Fruit fly (Drosophila melanogaster) whole organism, embryonic: ENCODE data around the gene CG17264.
A peak's percentile ranks its signal among the peaks of the same experiment; 100 is the strongest.

Experiments used
- Abd-B ChIP-seq: fragments of 200-800 bp; sonication (Bioruptor generic); optimal IDR thresholded peaks from 2 replicates; lab custom pipeline; 2018; ENCODE audit warnings: missing biosample characterization, mild to moderate bottlenecking, missing genetic modification characterization, moderate library complexity
- Bteb2 ChIP-seq: fragments of 200-800 bp; sonication (Bioruptor generic); optimal IDR thresholded peaks from 2 replicates; lab custom pipeline; 2016; ENCODE audit warnings: missing biosample characterization, missing genetic modification characterization
- CG12071 ChIP-seq: fragments of 200-800 bp; sonication (Bioruptor generic); optimal IDR thresholded peaks from 3 replicates; lab custom pipeline; 2018; ENCODE audit warnings: missing biosample characterization, mild to moderate bottlenecking, missing genetic modification characterization
- CG12659 ChIP-seq: fragments of 200-800 bp; sonication (Bioruptor generic); optimal IDR thresholded peaks from 3 replicates; lab custom pipeline; 2017; ENCODE audit warnings: mild to moderate bottlenecking, missing biosample characterization, missing genetic modification reagents, missing genetic modification characterization
- CG12942 ChIP-seq: fragments of 200-800 bp; sonication (Bioruptor generic); optimal IDR thresholded peaks from 3 replicates; lab custom pipeline; 2016; ENCODE audit warnings: missing biosample characterization, missing genetic modification characterization
- CG16863 ChIP-seq: fragments of 200-800 bp; sonication (Bioruptor generic); optimal IDR thresholded peaks from 3 replicates; lab custom pipeline; 2016; ENCODE audit warnings: missing biosample characterization, missing genetic modification characterization
- CG17186 ChIP-seq: fragments of 200-800 bp; sonication (Bioruptor generic); optimal IDR thresholded peaks from 3 replicates; lab custom pipeline; 2017; ENCODE audit warnings: missing biosample characterization, missing genetic modification reagents, missing genetic modification characterization
- CG17385 ChIP-seq: fragments of 200-800 bp; sonication (Bioruptor generic); optimal IDR thresholded peaks from 3 replicates; lab custom pipeline; 2018; ENCODE audit warnings: missing biosample characterization, mild to moderate bottlenecking, missing genetic modification characterization
- CG17829 ChIP-seq: fragments of 200-800 bp; optimal IDR thresholded peaks from 2 replicates; lab custom pipeline; 2019; ENCODE audit warnings: missing biosample characterization, mild to moderate bottlenecking, missing genetic modification characterization, moderate library complexity
- CG18262 ChIP-seq: fragments of 200-800 bp; optimal IDR thresholded peaks from 3 replicates; lab custom pipeline; 2019; ENCODE audit warnings: missing biosample characterization, mild to moderate bottlenecking, missing genetic modification characterization, moderate library complexity
- CG2199 ChIP-seq: fragments of 200-800 bp; sonication (Bioruptor generic); IDR thresholded peaks from 3 replicates; pipeline ENCODE4 v1.3.6; 2022; ENCODE audit warnings: missing biosample characterization, missing genetic modification characterization
- CG31441 ChIP-seq: fragments of 200-800 bp; sonication (Bioruptor generic); IDR thresholded peaks from 2 replicates; pipeline ENCODE4 v1.3.6; 2022; ENCODE audit warnings: missing biosample characterization, missing genetic modification characterization
- CG33213 ChIP-seq: fragments of 200-800 bp; sonication (Bioruptor generic); optimal IDR thresholded peaks from 3 replicates; lab custom pipeline; 2016; ENCODE audit warnings: missing biosample characterization, missing genetic modification characterization
- CG3847 ChIP-seq: fragments of 200-800 bp; sonication (Bioruptor generic); IDR thresholded peaks from 2 replicates; pipeline ENCODE4 v1.3.6; 2022; ENCODE audit warnings: missing biosample characterization, missing genetic modification characterization
- CG42726 ChIP-seq: fragments of 200-800 bp; sonication (Bioruptor generic); IDR thresholded peaks from 2 replicates; pipeline ENCODE4 v1.3.6; 2022; ENCODE audit warnings: missing biosample characterization, missing genetic modification characterization; ENCODE audit not compliant: partially characterized antibody
- CG4360 ChIP-seq: fragments of 200-800 bp; sonication (Bioruptor generic); IDR thresholded peaks from 2 replicates; pipeline ENCODE4 v1.3.6; 2022; ENCODE audit warnings: missing biosample characterization, missing genetic modification characterization
- CG5180 ChIP-seq: fragments of 200-800 bp; sonication (Bioruptor generic); optimal IDR thresholded peaks from 3 replicates; lab custom pipeline; 2017; ENCODE audit warnings: missing biosample characterization, missing genetic modification characterization, mild to moderate bottlenecking, moderate library complexity, missing genetic modification reagents
- CG6689 ChIP-seq: fragments of 200-800 bp; sonication (Bioruptor generic); IDR thresholded peaks from 2 replicates; pipeline ENCODE4 v1.3.6; 2022; ENCODE audit warnings: missing biosample characterization, missing genetic modification characterization
- CG7745 ChIP-seq: fragments of 200-800 bp; sonication (Bioruptor generic); optimal IDR thresholded peaks from 2 replicates; lab custom pipeline; 2018; ENCODE audit warnings: missing biosample characterization, mild to moderate bottlenecking, missing genetic modification characterization, moderate library complexity
- CG8765 ChIP-seq: fragments of 200-800 bp; sonication (Bioruptor generic); IDR thresholded peaks from 2 replicates; pipeline ENCODE4 v1.3.6; 2022; ENCODE audit warnings: missing biosample characterization, missing genetic modification characterization
- CG8924 ChIP-seq: fragments of 200-800 bp; optimal IDR thresholded peaks from 3 replicates; lab custom pipeline; 2019; ENCODE audit warnings: missing biosample characterization, mild to moderate bottlenecking, missing genetic modification characterization, moderate library complexity
- CrebB ChIP-seq: fragments of 200-800 bp; sonication (Bioruptor generic); optimal IDR thresholded peaks from 3 replicates; lab custom pipeline; 2018; ENCODE audit warnings: missing biosample characterization, mild to moderate bottlenecking, missing genetic modification characterization
- Doc3 ChIP-seq: fragments of 200-800 bp; sonication (Bioruptor generic); IDR thresholded peaks from 3 replicates; pipeline ENCODE4 v1.3.6; 2022; ENCODE audit warnings: missing biosample characterization, missing genetic modification characterization; ENCODE audit not compliant: partially characterized antibody
- Ets65A ChIP-seq: fragments of 200-800 bp; sonication (Bioruptor generic); peaks from one replicate; lab custom pipeline; 2016; ENCODE audit warnings: missing biosample characterization, missing genetic modification characterization
- HLH4C ChIP-seq: fragments of 200-800 bp; sonication (Bioruptor generic); IDR thresholded peaks from 3 replicates; pipeline ENCODE4 v1.3.6; 2022; ENCODE audit warnings: missing biosample characterization, missing genetic modification characterization; ENCODE audit not compliant: partially characterized antibody
- Oaz ChIP-seq: fragments of 200-800 bp; sonication (Bioruptor generic); IDR thresholded peaks from 2 replicates; pipeline ENCODE4 v1.3.6; 2022; ENCODE audit warnings: missing biosample characterization, missing genetic modification characterization
- Ptx1 ChIP-seq: fragments of 200-800 bp; sonication (Bioruptor generic); IDR thresholded peaks from 2 replicates; pipeline ENCODE4 v1.3.6; 2022; ENCODE audit warnings: missing biosample characterization, missing genetic modification characterization
- Rfx ChIP-seq: fragments of 200-800 bp; sonication (Bioruptor generic); IDR thresholded peaks from 2 replicates; pipeline ENCODE4 v1.3.6; 2022; ENCODE audit warnings: missing biosample characterization, missing genetic modification characterization
- Side ChIP-seq: fragments of 200-800 bp; sonication (Bioruptor generic); optimal IDR thresholded peaks from 2 replicates; lab custom pipeline; 2016; ENCODE audit warnings: missing biosample characterization, missing genetic modification characterization
- Sin3A ChIP-seq: fragments of >200 bp; optimal IDR thresholded peaks from 2 replicates; lab custom pipeline; 2018
- Sry-δ ChIP-seq: fragments of 200-800 bp; sonication (Bioruptor generic); optimal IDR thresholded peaks from 2 replicates; lab custom pipeline; 2016; ENCODE audit warnings: missing biosample characterization, missing genetic modification characterization
- ab ChIP-seq: fragments of 200-800 bp; sonication (Bioruptor generic); optimal IDR thresholded peaks from 2 replicates; lab custom pipeline; 2016; ENCODE audit warnings: missing biosample characterization, missing genetic modification characterization
- bbx ChIP-seq: fragments of 200-800 bp; sonication (Bioruptor generic); IDR thresholded peaks from 2 replicates; pipeline ENCODE4 v1.3.6; 2022; ENCODE audit warnings: missing biosample characterization, missing genetic modification characterization; ENCODE audit not compliant: partially characterized antibody
- bowl ChIP-seq: fragments of 200-800 bp; sonication (Bioruptor generic); IDR thresholded peaks from 2 replicates; pipeline ENCODE4 v1.3.6; 2022; ENCODE audit warnings: missing biosample characterization, missing genetic modification characterization
- br ChIP-seq: fragments of >200 bp; optimal IDR thresholded peaks from 2 replicates; lab custom pipeline; 2017
- chinmo ChIP-seq: fragments of 200-800 bp; sonication (Bioruptor generic); IDR thresholded peaks from 4 replicates; pipeline ENCODE4 v1.3.6; 2022; ENCODE audit warnings: missing biosample characterization, missing genetic modification characterization; ENCODE audit not compliant: partially characterized antibody
- crp ChIP-seq, 2 experiments: fragments of 200-800 bp; sonication (Bioruptor generic); optimal IDR thresholded peaks; 2 replicates in 1 of 2; 3 replicates in 1 of 2; lab custom pipeline; 2017; ENCODE audit warnings: missing biosample characterization in 2 of 2, missing genetic modification characterization in 2 of 2, mild to moderate bottlenecking in 1 of 2, moderate library complexity in 1 of 2
- dan ChIP-seq: fragments of 200-800 bp; sonication (Bioruptor generic); IDR thresholded peaks from 2 replicates; pipeline ENCODE4 v1.3.6; 2022; ENCODE audit warnings: missing biosample characterization, missing genetic modification characterization
- dmrt11E ChIP-seq: fragments of 200-800 bp; sonication (Bioruptor generic); optimal IDR thresholded peaks from 3 replicates; lab custom pipeline; 2018; ENCODE audit warnings: missing biosample characterization, mild to moderate bottlenecking, missing genetic modification characterization, moderate library complexity
- esg ChIP-seq: fragments of 200-800 bp; sonication (Bioruptor generic); conservative IDR thresholded peaks from 2 replicates; pipeline ENCODE4 v1.3.6; 2022; ENCODE audit warnings: missing biosample characterization, missing genetic modification characterization
- fd3F ChIP-seq: fragments of 200-800 bp; sonication (Bioruptor generic); optimal IDR thresholded peaks from 2 replicates; lab custom pipeline; 2018; ENCODE audit warnings: missing biosample characterization, mild to moderate bottlenecking, missing genetic modification characterization, moderate library complexity
- fd64A ChIP-seq: fragments of 200-800 bp; sonication (Bioruptor generic); optimal IDR thresholded peaks from 3 replicates; lab custom pipeline; 2018; ENCODE audit warnings: missing biosample characterization, mild to moderate bottlenecking, missing genetic modification characterization
- gro ChIP-seq: fragments of 200-800 bp; sonication (Bioruptor generic); optimal IDR thresholded peaks from 2 replicates; lab custom pipeline; 2016; ENCODE audit warnings: missing biosample characterization, missing genetic modification characterization
- hbn ChIP-seq: fragments of 200-800 bp; sonication (Bioruptor generic); IDR thresholded peaks from 2 replicates; pipeline ENCODE4 v1.3.6; 2022; ENCODE audit warnings: missing biosample characterization, missing genetic modification characterization; ENCODE audit not compliant: partially characterized antibody
- ind ChIP-seq: fragments of 200-800 bp; sonication (Bioruptor generic); optimal IDR thresholded peaks from 3 replicates; lab custom pipeline; 2016; ENCODE audit warnings: missing biosample characterization, missing genetic modification characterization
- jigr1 ChIP-seq: fragments of 200-800 bp; sonication (Bioruptor generic); IDR thresholded peaks from 3 replicates; pipeline ENCODE4 v1.3.6; 2022; ENCODE audit warnings: missing biosample characterization, missing genetic modification characterization
- klu ChIP-seq: fragments of 200-800 bp; sonication (Bioruptor generic); IDR thresholded peaks from 2 replicates; pipeline ENCODE4 v1.3.6; 2022; ENCODE audit warnings: missing biosample characterization, missing genetic modification characterization
- nerfin-2 ChIP-seq: fragments of 200-800 bp; sonication (Bioruptor generic); IDR thresholded peaks from 2 replicates; pipeline ENCODE4 v1.3.6; 2022; ENCODE audit warnings: missing biosample characterization, missing genetic modification characterization; ENCODE audit not compliant: partially characterized antibody
- stc ChIP-seq: fragments of 200-800 bp; sonication (Bioruptor generic); IDR thresholded peaks from 2 replicates; pipeline ENCODE4 v1.3.6; 2022; ENCODE audit warnings: missing biosample characterization, missing genetic modification characterization
- vnd ChIP-seq: fragments of 200-800 bp; sonication (Bioruptor generic); IDR thresholded peaks from 3 replicates; pipeline ENCODE4 v1.3.6; 2022; ENCODE audit warnings: missing biosample characterization, missing genetic modification characterization; ENCODE audit not compliant: partially characterized antibody
- yki ChIP-seq: fragments of >200 bp; optimal IDR thresholded peaks from 3 replicates; lab custom pipeline; 2018
- zen2 ChIP-seq: fragments of 200-800 bp; sonication (Bioruptor generic); IDR thresholded peaks from 3 replicates; pipeline ENCODE4 v1.3.6; 2022; ENCODE audit warnings: missing biosample characterization, missing genetic modification characterization; ENCODE audit not compliant: partially characterized antibody

CG17264 gene

DNA sequence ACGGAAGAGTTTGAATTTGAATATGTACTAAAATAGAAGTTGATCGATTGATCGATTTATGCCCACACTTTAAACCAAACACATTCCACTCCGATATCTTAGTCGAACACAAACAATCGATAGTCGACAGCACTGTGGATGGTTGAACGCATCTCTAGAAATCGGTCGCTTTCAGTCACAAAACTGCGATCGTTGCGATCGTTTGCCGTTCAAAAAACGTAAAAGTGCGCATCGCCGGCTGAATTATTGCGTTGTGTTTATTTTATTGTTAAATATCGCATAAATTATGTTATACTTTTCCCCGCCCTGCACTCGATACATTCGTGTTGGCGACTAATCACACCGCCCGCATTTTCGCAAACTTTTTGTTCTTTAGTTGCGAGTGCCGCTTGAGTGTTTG is 19.2 kb upstream of the CG17264 start, which contains the start of gene Ccdc85 (continued):
- TF ChIP-seq dmrt11E (tag; lab: Kevin White, UChicago) (no peak), CG3847 (0 out of 2 replicates have a peak, but pooled peaks have one; percentile 28), bbx (GFP tag; lab: Robert Waterston, UW) (peak; percentile 99), CG8765 (GFP tag; lab: Robert Waterston, UW) (no peak), bowl (GFP tag; lab: Robert Waterston, UW) (no peak), HLH4C (GFP tag; lab: Robert Waterston, UW) (peak; percentile 99), Sry-δ (GFP tag; lab: Kevin White, UChicago) (peak; percentile 95), CG6689 (GFP tag; lab: Robert Waterston, UW) (no peak), Doc3 (peak; percentile 78), CG18262 (peak; percentile 7), CG42726 (GFP tag; lab: Robert Waterston, UW) (peak; percentile 92), gro (GFP tag; lab: Kevin White, UChicago) (peak; percentile 8), Oaz (0 out of 2 replicates have a peak, but pooled peaks have one; percentile 5), chinmo (GFP tag; lab: Robert Waterston, UW) (peak; percentile 98), Rfx (GFP tag; lab: Robert Waterston, UW) (peak; percentile 19; the same call in 1 of the 2 replicates), ind (GFP tag; lab: Kevin White, UChicago) (no peak), jigr1 (no peak), hbn (GFP tag; lab: Robert Waterston, UW) (peak; percentile 95), br (lab: Kevin White, UChicago) (no peak), dan (GFP tag; lab: Robert Waterston, UW) (no peak), zen2 (GFP tag; lab: Robert Waterston, UW) (peak; percentile 98), CG33213 (GFP tag; lab: Kevin White, UChicago) (no peak), stc (no peak; the same call in 1 of the 2 replicates), CG17829 (tag; lab: Kevin White, UChicago) (peak; percentile 44), CG16863 (GFP tag; lab: Kevin White, UChicago) (no peak), Abd-B (no peak), CG8924 (peak; percentile 51), CG17385 (peak; percentile 43), CG12659 (GFP tag; lab: Kevin White, UChicago) (peak; percentile 51), yki (lab: Kevin White, UChicago) (no peak), ab (no peak), Bteb2 (no peak), CrebB (tag; lab: Kevin White, UChicago) (peak; percentile 22), crp (GFP tag; optimal IDR thresholded peaks at IDR 0.05; lab: Kevin White, UChicago) (no peak), klu (GFP tag; lab: Robert Waterston, UW) (no peak), fd3F (GFP tag; lab: Kevin White, UChicago) (no peak), CG5180 (GFP tag; lab: Kevin White, UChicago) (no peak), CG7745 (tag; lab: Kevin White, UChicago) (no peak), CG17186 (GFP tag; lab: Kevin White, UChicago) (peak; percentile 43), CG12942 (GFP tag; lab: Kevin White, UChicago) (no peak), fd64A (GFP tag; lab: Kevin White, UChicago) (no peak), CG2199 (GFP tag; lab: Robert Waterston, UW) (0 out of 3 replicates have a peak, but pooled peaks have one; percentile 10), CG12071 (no peak), Ptx1 (no peak), Ets65A (GFP tag; lab: Kevin White, UChicago) (no peak), Sin3A (lab: Kevin White, UChicago) (peak; percentile 30), nerfin-2 (peak; percentile 99), CG31441 (GFP tag; lab: Robert Waterston, UW) (no peak), esg (GFP tag; lab: Robert Waterston, UW) (no peak), Side (GFP tag; lab: Kevin White, UChicago) (peak; percentile 19), vnd (GFP tag; lab: Robert Waterston, UW) (peak; percentile 94), CG4360 (no peak)
